Worm (Caenorhabditis elegans) whole organism, mixed stage, embryonic: ENCODE measurements around the gene mig-32.

Source experiments
- ces-1 ChIP-seq: fragments of 150-350 bp; optimal IDR thresholded peaks from 2 replicates; lab custom pipeline; 2014; ENCODE audit warnings: missing biosample characterization, missing genetic modification reagents, missing genetic modification characterization
- elt-3 ChIP-seq: fragments of 150-350 bp; optimal IDR thresholded peaks from 2 replicates; lab custom pipeline; 2014; ENCODE audit warnings: missing biosample characterization, missing genetic modification characterization
- lin-13 ChIP-seq: fragments of 150-350 bp; optimal IDR thresholded peaks from 2 replicates; lab custom pipeline; 2014; ENCODE audit warnings: missing biosample characterization, missing genetic modification characterization
- nhr-12 ChIP-seq: fragments of 150-350 bp; optimal IDR thresholded peaks from 2 replicates; lab custom pipeline; 2014; ENCODE audit warnings: missing biosample characterization, missing genetic modification characterization
- nhr-237 ChIP-seq: fragments of 150-350 bp; optimal IDR thresholded peaks from 2 replicates; lab custom pipeline; 2014; ENCODE audit warnings: missing biosample characterization, missing genetic modification characterization
- nhr-28 ChIP-seq: fragments of 150-350 bp; optimal IDR thresholded peaks from 2 replicates; lab custom pipeline; 2014; ENCODE audit warnings: missing biosample characterization, missing genetic modification characterization
- pha-4 ChIP-seq: fragments of 150-350 bp; optimal IDR thresholded peaks from 2 replicates; lab custom pipeline; 2018; ENCODE audit warnings: missing biosample characterization, missing genetic modification reagents, missing genetic modification characterization
- unc-39 ChIP-seq: fragments of 150-350 bp; optimal IDR thresholded peaks from 2 replicates; lab custom pipeline; 2014; ENCODE audit warnings: missing biosample characterization, missing genetic modification characterization
- unc-62 ChIP-seq: fragments of 150-350 bp; optimal IDR thresholded peaks from 2 replicates; lab custom pipeline; 2014; ENCODE audit warnings: missing biosample characterization, missing genetic modification reagents, missing genetic modification characterization
- ztf-11 ChIP-seq: fragments of 150-350 bp; optimal IDR thresholded peaks from 2 replicates; lab custom pipeline; 2014; ENCODE audit warnings: missing biosample characterization, missing genetic modification characterization

- TF ChIP-seq unc-62 (GFP tag; lab: Kevin White, UChicago) = no peak
- TF ChIP-seq unc-39 (tag; lab: Kevin White, UChicago) = no peak
- no peak for TF ChIP-seq nhr-28 (tag; lab: Kevin White, UChicago)
- TF ChIP-seq nhr-237 (tag; lab: Kevin White, UChicago) = no peak
- TF ChIP-seq nhr-12 (tag; lab: Kevin White, UChicago) = no peak
- TF ChIP-seq elt-3 = no peak
- TF ChIP-seq ztf-11 (tag; lab: Kevin White, UChicago) = no peak
- no peak for TF ChIP-seq ces-1
- no peak for TF ChIP-seq lin-13 (tag; lab: Kevin White, UChicago)
- TF ChIP-seq pha-4 = no peak
Measured at ce11 chrIV:12061229-12061628, 30.8 kb downstream of the mig-32 start, which contains the start of gene K08E4.8.
